Worm (Caenorhabditis elegans) whole organism, L4 larva: ENCODE measurements around the gene T22C8.3.

Experiments
- ceh-82 ChIP-seq: sonication (generic microtip); optimal IDR thresholded peaks from 2 replicates; lab custom pipeline; 2017; ENCODE audit warnings: missing biosample characterization, missing genetic modification characterization
- ces-1 ChIP-seq: fragments of 150-350 bp; sonication (generic microtip); optimal IDR thresholded peaks from 4 replicates; lab custom pipeline; 2014; ENCODE audit warnings: missing biosample characterization, missing genetic modification reagents, missing genetic modification characterization
- egl-27 ChIP-seq: sonication (generic microtip); optimal IDR thresholded peaks from 3 replicates; lab custom pipeline; 2017; ENCODE audit warnings: missing biosample characterization, missing genetic modification reagents, missing genetic modification characterization
- fkh-10 ChIP-seq: fragments of 150-350 bp; optimal IDR thresholded peaks from 2 replicates; lab custom pipeline; 2014; ENCODE audit warnings: missing biosample characterization, missing genetic modification reagents, missing genetic modification characterization
- lin-13 ChIP-seq: fragments of 150-350 bp; optimal IDR thresholded peaks from 2 replicates; lab custom pipeline; 2014; ENCODE audit warnings: missing biosample characterization, missing genetic modification reagents, missing genetic modification characterization
- mdl-1 ChIP-seq, 2 experiments: fragments of 150-350 bp in 1 of 2; sonication (generic microtip) in 1 of 2; optimal IDR thresholded peaks; 2 replicates each; lab custom pipeline; 2014 to 2017; ENCODE audit warnings: missing biosample characterization in 2 of 2, missing genetic modification characterization in 2 of 2
- nhr-11 ChIP-seq: fragments of 150-350 bp; optimal IDR thresholded peaks from 2 replicates; lab custom pipeline; 2014; ENCODE audit warnings: missing biosample characterization, missing genetic modification characterization
- nhr-237 ChIP-seq: sonication (generic microtip); optimal IDR thresholded peaks from 2 replicates; lab custom pipeline; 2017; ENCODE audit warnings: missing biosample characterization, missing genetic modification characterization
- nhr-25 ChIP-seq: sonication (generic microtip); optimal IDR thresholded peaks from 2 replicates; lab custom pipeline; 2017; ENCODE audit warnings: missing genetic modification characterization, mild to moderate bottlenecking, missing compliant biosample characterization, antibody characterized with exemption, moderate library complexity, borderline replicate concordance; ENCODE audit not compliant: insufficient read depth
- nhr-6 ChIP-seq: fragments of 150-350 bp; optimal IDR thresholded peaks from 2 replicates; lab custom pipeline; 2014; ENCODE audit warnings: missing biosample characterization, missing genetic modification characterization

ce11 chrII:8588442-8588841, 33.3 kb downstream of the T22C8.3 start:
- TF ChIP-seq nhr-11 (no peak), ceh-82 (tag; lab: Kevin White, UChicago) (no peak), ces-1 (no peak), egl-27 (tag; lab: Kevin White, UChicago) (no peak), fkh-10 (no peak), mdl-1 (tag; optimal IDR thresholded peaks at IDR 0.05; lab: Kevin White, UChicago) (no peak), nhr-6 (tag; lab: Kevin White, UChicago) (no peak), lin-13 (GFP tag; lab: Kevin White, UChicago) (no peak), nhr-237 (tag; lab: Kevin White, UChicago) (no peak), nhr-25 (no peak)
